Worm (Caenorhabditis elegans): ENCODE results near the gene jmjd-2.

Gene jmjd-2

DNA sequence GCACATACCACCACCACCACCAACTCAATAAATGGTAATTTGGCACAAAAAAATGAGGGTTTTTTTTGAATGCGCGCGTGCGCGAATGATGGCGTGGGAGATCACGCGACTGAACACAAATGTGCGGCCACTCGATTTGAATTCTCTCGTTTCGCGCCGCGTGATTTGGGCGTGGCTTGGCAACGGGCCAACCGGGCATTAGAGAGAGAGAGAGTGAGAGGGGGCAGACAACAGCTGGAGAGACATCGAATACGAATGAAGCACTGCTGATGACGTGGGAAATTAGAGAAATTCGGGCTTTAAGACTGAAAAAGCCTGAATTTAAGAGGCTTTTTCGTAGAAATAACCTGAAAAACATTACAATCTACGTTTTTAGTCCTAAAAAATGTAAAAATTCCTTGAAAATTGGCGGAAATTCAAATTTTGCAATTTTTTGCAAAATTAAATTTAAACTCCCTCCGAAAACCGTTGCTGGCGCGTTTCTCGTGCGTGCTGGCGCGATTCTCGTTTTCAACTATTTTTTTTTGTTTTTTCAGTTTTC, 8.1 kb upstream of the jmjd-2 start:
- peak; percentile 47 for TF ChIP-seq ceh-22 (tag; optimal IDR thresholded peaks at IDR 0.05)
- no peak for TF ChIP-seq dmd-4 (tag; optimal IDR thresholded peaks at IDR 0.05; ENCODE audit: borderline replicate concordance)
- no peak for TF ChIP-seq ceh-30 (tag; optimal IDR thresholded peaks at IDR 0.05)
- peak; percentile 38 for TF ChIP-seq K02D7.2 (tag; optimal IDR thresholded peaks at IDR 0.05)
- peak; percentile 67 for TF ChIP-seq pat-9 (tag; optimal IDR thresholded peaks at IDR 0.05)
- TF ChIP-seq nhr-11 (tag; optimal IDR thresholded peaks at IDR 0.05) = no peak
- peak; percentile 11 for TF ChIP-seq sox-4 (tag; optimal IDR thresholded peaks at IDR 0.05)
- no peak for TF ChIP-seq hlh-13 (GFP tag; optimal IDR thresholded peaks at IDR 0.05)
- TF ChIP-seq Y22D7AL.16 (tag; optimal IDR thresholded peaks at IDR 0.05) = peak; percentile 36
- peak; percentile 89 for TF ChIP-seq tbx-2 (tag; optimal IDR thresholded peaks at IDR 0.05)
- peak; percentile 88 for TF ChIP-seq ceh-34 (tag; optimal IDR thresholded peaks at IDR 0.05)
- peak; percentile 72 for TF ChIP-seq ets-4 (tag; optimal IDR thresholded peaks at IDR 0.05)
- TF ChIP-seq ceh-14 (tag; optimal IDR thresholded peaks at IDR 0.05) = peak; percentile 79
- peak; percentile 39 for TF ChIP-seq ahr-1 (tag; optimal IDR thresholded peaks at IDR 0.05)
- no peak for TF ChIP-seq unc-3 (GFP tag; conservative IDR thresholded peaks at IDR 0.05)
- TF ChIP-seq unc-3 (tag; optimal IDR thresholded peaks at IDR 0.05) = peak; percentile 56
- peak; percentile 37 for TF ChIP-seq hlh-6 (tag; optimal IDR thresholded peaks at IDR 0.05)
- TF ChIP-seq unc-42 (tag; optimal IDR thresholded peaks at IDR 0.05) = peak; percentile 85
- peak; percentile 16 for TF ChIP-seq fax-1 (tag; optimal IDR thresholded peaks at IDR 0.05)
- peak; percentile 9 for TF ChIP-seq C38D4.7 (GFP tag; optimal IDR thresholded peaks at IDR 0.05)
- TF ChIP-seq pha-2 (tag; optimal IDR thresholded peaks at IDR 0.05) = peak; percentile 53
- no peak for TF ChIP-seq zip-5 (tag; optimal IDR thresholded peaks at IDR 0.05)
- TF ChIP-seq hlh-15 (tag; optimal IDR thresholded peaks at IDR 0.05) = peak; percentile 18
- TF ChIP-seq rnt-1 (tag; optimal IDR thresholded peaks at IDR 0.05) = peak; percentile 85
- TF ChIP-seq C08G9.2 (tag; optimal IDR thresholded peaks at IDR 0.05) = peak; percentile 61
- no peak for TF ChIP-seq unc-86 (tag; optimal IDR thresholded peaks at IDR 0.05)
- TF ChIP-seq eyg-1 (tag; optimal IDR thresholded peaks at IDR 0.05) = no peak
- no peak for TF ChIP-seq lim-6 (tag; optimal IDR thresholded peaks at IDR 0.05)
- peak; percentile 93 for TF ChIP-seq ceh-18 (tag; optimal IDR thresholded peaks at IDR 0.05)
- peak; percentile 88 for TF ChIP-seq ref-2 (tag; optimal IDR thresholded peaks at IDR 0.05)
- peak; percentile 10 for TF ChIP-seq tbx-7 (tag; optimal IDR thresholded peaks at IDR 0.05)
- peak; percentile 74 for TF ChIP-seq unc-55 (GFP tag; optimal IDR thresholded peaks at IDR 0.05)
- TF ChIP-seq hlh-8 (tag; optimal IDR thresholded peaks at IDR 0.05) = peak; percentile 52
- TF ChIP-seq lin-11 (tag; optimal IDR thresholded peaks at IDR 0.05) = peak; percentile 0
- TF ChIP-seq sdc-2 (tag; optimal IDR thresholded peaks at IDR 0.05) = peak; percentile 60
- no peak for TF ChIP-seq pqm-1 (tag; optimal IDR thresholded peaks at IDR 0.05)
- TF ChIP-seq ceh-45 (GFP tag; IDR thresholded peaks at IDR 0.05) = no peak
- TF ChIP-seq ama-1 (optimal IDR thresholded peaks at IDR 0.05) = peak; percentile 90
- TF ChIP-seq hlh-30 (tag; optimal IDR thresholded peaks at IDR 0.05; ENCODE audit: insufficient read depth) = peak; percentile 97
- peak; percentile 74 for TF ChIP-seq ceh-19 (GFP tag; optimal IDR thresholded peaks at IDR 0.05)
- peak; percentile 76 for TF ChIP-seq elt-2 (tag; optimal IDR thresholded peaks at IDR 0.05)
- peak; percentile 15 for TF ChIP-seq ceh-6 (GFP tag; optimal IDR thresholded peaks at IDR 0.05)
- no peak for TF ChIP-seq nhr-232 (tag; optimal IDR thresholded peaks at IDR 0.05)
- TF ChIP-seq ceh-9 (tag; optimal IDR thresholded peaks at IDR 0.05) = peak; percentile 54
- TF ChIP-seq pha-4 (tag; optimal IDR thresholded peaks at IDR 0.05) = no peak
- peak; percentile 6 for TF ChIP-seq K09A11.1 (tag; optimal IDR thresholded peaks at IDR 0.05; ENCODE audit: insufficient read depth)
- peak; percentile 70 for TF ChIP-seq fkh-6 (tag; optimal IDR thresholded peaks at IDR 0.05)
- no peak for TF ChIP-seq npax-4 (tag; optimal IDR thresholded peaks at IDR 0.05)
- TF ChIP-seq pax-1 (tag; optimal IDR thresholded peaks at IDR 0.05) = no peak
- TF ChIP-seq fkh-10 (GFP tag; optimal IDR thresholded peaks at IDR 0.05) = no peak
- TF ChIP-seq mec-3 (tag; optimal IDR thresholded peaks at IDR 0.05; ENCODE audit: borderline replicate concordance) = no peak
- no peak for TF ChIP-seq pag-3 (tag; optimal IDR thresholded peaks at IDR 0.05; ENCODE audit: borderline replicate concordance)
- peak; percentile 26 for TF ChIP-seq T23F11.4 (GFP tag; optimal IDR thresholded peaks at IDR 0.05)

Measured in whole organism, late embryonic.